Worm (Caenorhabditis elegans): ENCODE measurements around the gene swm-1.

- TF ChIP-seq lsy-2 (tag; optimal IDR thresholded peaks at IDR 0.05): no peak
- no peak for TF ChIP-seq nhr-237 (tag; optimal IDR thresholded peaks at IDR 0.05)
- no peak for TF ChIP-seq pha-4 (tag; optimal IDR thresholded peaks at IDR 0.05)
- no peak for TF ChIP-seq unc-39 (tag; optimal IDR thresholded peaks at IDR 0.05)
- no peak for TF ChIP-seq elt-3 (tag; optimal IDR thresholded peaks at IDR 0.05)
- TF ChIP-seq nhr-76 (tag; optimal IDR thresholded peaks at IDR 0.05): no peak
- no peak for TF ChIP-seq ztf-11 (tag; optimal IDR thresholded peaks at IDR 0.05)
- TF ChIP-seq lin-32 (GFP tag; optimal IDR thresholded peaks at IDR 0.05): no peak
- no peak for TF ChIP-seq ces-1 (GFP tag; optimal IDR thresholded peaks at IDR 0.05)
- TF ChIP-seq nhr-28 (tag; optimal IDR thresholded peaks at IDR 0.05): no peak
Observed at ce11 chrV:9054771-9055170, at the start of gene swm-1.

Measured in whole organism, mixed stage, embryonic.